Worm (Caenorhabditis elegans) whole organism, young adult: ENCODE data around the gene C50B6.9.
A peak's percentile ranks its signal among the peaks of the same experiment; 100 is the strongest.

ENCODE experiments used
- B0019.2 ChIP-seq: fragments of 200-800 bp; sonication (Bioruptor generic); conservative IDR thresholded peaks from 2 replicates; pipeline ENCODE4 v1.3.6; 2022; ENCODE audit warnings: missing genetic modification reagents, missing genetic modification characterization, missing compliant biosample characterization
- C06A6.2 ChIP-seq: fragments of 200-800 bp; sonication (Bioruptor generic); conservative IDR thresholded peaks from 2 replicates; pipeline ENCODE4 v1.3.6; 2022; ENCODE audit warnings: missing genetic modification characterization, missing compliant biosample characterization
- D2030.7 ChIP-seq: fragments of 200-800 bp; sonication (Bioruptor generic); IDR thresholded peaks from 2 replicates; pipeline ENCODE4 v1.3.6; 2022; ENCODE audit warnings: missing genetic modification reagents, missing genetic modification characterization, missing compliant biosample characterization
- F10E7.11 ChIP-seq: sonication (generic microtip); optimal IDR thresholded peaks from 2 replicates; lab custom pipeline; 2017; ENCODE audit warnings: mild to moderate bottlenecking, missing genetic modification characterization, moderate library complexity, missing compliant biosample characterization
- F23B12.7 ChIP-seq: sonication (generic microtip); optimal IDR thresholded peaks from 2 replicates; lab custom pipeline; 2017; ENCODE audit warnings: missing genetic modification characterization, mild to moderate bottlenecking, missing compliant biosample characterization, antibody characterized with exemption, moderate library complexity; ENCODE audit not compliant: insufficient read depth
- F37B4.10 ChIP-seq: fragments of 200-800 bp; sonication (Bioruptor generic); IDR thresholded peaks from 2 replicates; pipeline ENCODE4 v1.3.6; 2022; ENCODE audit warnings: missing genetic modification characterization, missing compliant biosample characterization
- F39B2.1 ChIP-seq: fragments of 200-800 bp; sonication (Bioruptor generic); IDR thresholded peaks from 2 replicates; pipeline ENCODE4 v1.3.6; 2022; ENCODE audit warnings: missing genetic modification reagents, missing genetic modification characterization, missing compliant biosample characterization
- F52B5.7 ChIP-seq: sonication (generic microtip); optimal IDR thresholded peaks from 2 replicates; lab custom pipeline; 2016; ENCODE audit warnings: mild to moderate bottlenecking, missing genetic modification characterization, missing compliant biosample characterization
- K11D2.4 ChIP-seq: fragments of 200-800 bp; sonication (Bioruptor generic); IDR thresholded peaks from 2 replicates; pipeline ENCODE4 v1.3.6; 2022; ENCODE audit warnings: missing genetic modification reagents, missing genetic modification characterization, missing compliant biosample characterization
- K12H6.12 ChIP-seq: fragments of 200-800 bp; sonication (Bioruptor generic); optimal IDR thresholded peaks from 2 replicates; lab custom pipeline; 2018; ENCODE audit warnings: mild to moderate bottlenecking, missing genetic modification characterization, missing compliant biosample characterization
- Y53F4B.3 ChIP-seq: fragments of 200-800 bp; sonication (Bioruptor generic); IDR thresholded peaks from 2 replicates; pipeline ENCODE4 v1.3.6; 2022; ENCODE audit warnings: missing genetic modification reagents, missing genetic modification characterization, missing compliant biosample characterization
- Y56A3A.18 ChIP-seq: fragments of 200-800 bp; sonication (Bioruptor generic); IDR thresholded peaks from 2 replicates; pipeline ENCODE4 v1.3.6; 2022; ENCODE audit warnings: missing genetic modification reagents, missing genetic modification characterization, missing compliant biosample characterization
- Y79H2A.3 ChIP-seq: fragments of 200-800 bp; sonication (Bioruptor generic); conservative IDR thresholded peaks from 2 replicates; pipeline ENCODE4 v1.3.6; 2022; ENCODE audit warnings: missing genetic modification reagents, missing genetic modification characterization, missing compliant biosample characterization
- akir-1 ChIP-seq: fragments of 200-800 bp; sonication (Bioruptor generic); optimal IDR thresholded peaks from 2 replicates; lab custom pipeline; 2018; ENCODE audit warnings: mild to moderate bottlenecking, missing genetic modification characterization, moderate library complexity, missing compliant biosample characterization
- ama-1 ChIP-seq, 3 experiments: fragments of 150-350 bp in 1 of 3; sonication (generic microtip) in 2 of 3; optimal IDR thresholded peaks; 2 replicates each; lab custom pipeline; 2014 to 2018; ENCODE audit warnings: missing biosample characterization in 2 of 3, missing genetic modification characterization in 2 of 3, missing genetic modification reagents in 2 of 3
- athp-1 ChIP-seq: sonication (generic microtip); optimal IDR thresholded peaks from 2 replicates; lab custom pipeline; 2017; ENCODE audit warnings: mild to moderate bottlenecking, missing genetic modification characterization, missing compliant biosample characterization
- bed-2 ChIP-seq: fragments of 200-800 bp; sonication (Bioruptor generic); IDR thresholded peaks from 2 replicates; pipeline ENCODE4 v1.3.6; 2022; ENCODE audit warnings: missing genetic modification reagents, missing genetic modification characterization, missing compliant biosample characterization
- cebp-2 ChIP-seq: fragments of 200-800 bp; sonication (Bioruptor generic); IDR thresholded peaks from 2 replicates; pipeline ENCODE4 v1.3.6; 2022; ENCODE audit warnings: missing genetic modification characterization, missing compliant biosample characterization
- ceh-40 ChIP-seq: fragments of 200-800 bp; sonication (Bioruptor generic); IDR thresholded peaks from 2 replicates; pipeline ENCODE4 v1.3.6; 2022; ENCODE audit warnings: missing genetic modification characterization, missing compliant biosample characterization
- chd-7 ChIP-seq: sonication (generic microtip); optimal IDR thresholded peaks from 2 replicates; lab custom pipeline; 2016; ENCODE audit warnings: mild to moderate bottlenecking, missing genetic modification characterization, moderate library complexity, missing compliant biosample characterization
- dpff-1 ChIP-seq: sonication (generic microtip); optimal IDR thresholded peaks from 2 replicates; lab custom pipeline; 2017; ENCODE audit warnings: mild to moderate bottlenecking, missing genetic modification characterization, missing compliant biosample characterization
- egl-18 ChIP-seq: fragments of 200-800 bp; sonication (Bioruptor generic); IDR thresholded peaks from 2 replicates; pipeline ENCODE4 v1.3.6; 2022; ENCODE audit warnings: missing genetic modification reagents, missing genetic modification characterization, missing compliant biosample characterization
- gei-17 ChIP-seq: fragments of 200-800 bp; sonication (Bioruptor generic); optimal IDR thresholded peaks from 2 replicates; lab custom pipeline; 2018; ENCODE audit warnings: mild to moderate bottlenecking, missing genetic modification characterization, missing compliant biosample characterization
- hmg-1.2 ChIP-seq: fragments of 200-800 bp; sonication (Bioruptor generic); IDR thresholded peaks from 2 replicates; pipeline ENCODE4 v1.3.6; 2022; ENCODE audit warnings: missing genetic modification reagents, missing genetic modification characterization, missing compliant biosample characterization
- hmg-20 ChIP-seq: fragments of 200-800 bp; sonication (Bioruptor generic); IDR thresholded peaks from 2 replicates; pipeline ENCODE4 v1.3.6; 2022; ENCODE audit warnings: missing genetic modification reagents, missing genetic modification characterization, missing compliant biosample characterization
- hrde-1 ChIP-seq: sonication (generic microtip); optimal IDR thresholded peaks from 2 replicates; lab custom pipeline; 2016; ENCODE audit warnings: missing genetic modification characterization, mild to moderate bottlenecking, missing compliant biosample characterization, moderate library complexity, missing genotype, missing genetic modification reagents, borderline replicate concordance
- hsf-1 ChIP-seq: fragments of 200-800 bp; sonication (Bioruptor generic); IDR thresholded peaks from 2 replicates; pipeline ENCODE4 v1.3.6; 2022; ENCODE audit warnings: missing genetic modification reagents, missing genetic modification characterization, missing compliant biosample characterization
- let-526 ChIP-seq: fragments of 200-800 bp; sonication (Bioruptor generic); IDR thresholded peaks from 2 replicates; pipeline ENCODE4 v1.3.6; 2022; ENCODE audit warnings: missing genetic modification reagents, missing genetic modification characterization, missing compliant biosample characterization
- lin-26 ChIP-seq: fragments of 200-800 bp; sonication (Bioruptor generic); IDR thresholded peaks from 2 replicates; pipeline ENCODE4 v1.3.6; 2022; ENCODE audit warnings: missing genetic modification reagents, missing genetic modification characterization, missing compliant biosample characterization
- lin-40 ChIP-seq: sonication (generic microtip); optimal IDR thresholded peaks from 2 replicates; lab custom pipeline; 2016; ENCODE audit warnings: missing genetic modification characterization, mild to moderate bottlenecking, missing compliant biosample characterization, missing genotype, missing genetic modification reagents
- lin-54 ChIP-seq: fragments of 200-800 bp; sonication (Bioruptor generic); optimal IDR thresholded peaks from 2 replicates; lab custom pipeline; 2018; ENCODE audit warnings: mild to moderate bottlenecking, missing genetic modification characterization, missing compliant biosample characterization
- lir-1 ChIP-seq: fragments of 200-800 bp; sonication (Bioruptor generic); conservative IDR thresholded peaks from 2 replicates; pipeline ENCODE4 v1.3.6; 2022; ENCODE audit warnings: missing genetic modification reagents, missing genetic modification characterization, missing compliant biosample characterization
- lsl-1 ChIP-seq: fragments of 200-800 bp; sonication (Bioruptor generic); optimal IDR thresholded peaks from 2 replicates; lab custom pipeline; 2018; ENCODE audit warnings: mild to moderate bottlenecking, missing genetic modification characterization, moderate library complexity, missing compliant biosample characterization
- madf-3 ChIP-seq: fragments of 200-800 bp; sonication (Bioruptor generic); IDR thresholded peaks from 2 replicates; pipeline ENCODE4 v1.3.6; 2022; ENCODE audit warnings: missing genetic modification reagents, missing genetic modification characterization, missing compliant biosample characterization
- madf-6 ChIP-seq: fragments of 200-800 bp; sonication (Bioruptor generic); IDR thresholded peaks from 2 replicates; pipeline ENCODE4 v1.3.6; 2022; ENCODE audit warnings: missing genetic modification reagents, missing genetic modification characterization, missing compliant biosample characterization
- madf-8 ChIP-seq: fragments of 200-800 bp; sonication (Bioruptor generic); conservative IDR thresholded peaks from 2 replicates; pipeline ENCODE4 v1.3.6; 2022; ENCODE audit warnings: missing genetic modification reagents, missing genetic modification characterization, missing compliant biosample characterization
- mes-4 ChIP-seq: sonication (generic microtip); optimal IDR thresholded peaks from 2 replicates; lab custom pipeline; 2016; ENCODE audit warnings: missing genotype, missing genetic modification characterization, missing compliant biosample characterization
- nfya-1 ChIP-seq: sonication (generic microtip); optimal IDR thresholded peaks from 2 replicates; lab custom pipeline; 2017; ENCODE audit warnings: antibody characterized with exemption, missing compliant biosample characterization, missing genetic modification characterization, borderline replicate concordance; ENCODE audit not compliant: insufficient read depth
- nhr-179 ChIP-seq: sonication (generic microtip); optimal IDR thresholded peaks from 2 replicates; lab custom pipeline; 2016; ENCODE audit warnings: mild to moderate bottlenecking, missing genetic modification characterization, missing compliant biosample characterization
- snpc-1.3 ChIP-seq: sonication (generic microtip); optimal IDR thresholded peaks from 2 replicates; lab custom pipeline; 2017; ENCODE audit warnings: missing genetic modification characterization, mild to moderate bottlenecking, missing compliant biosample characterization, antibody characterized with exemption, moderate library complexity, missing genotype, missing genetic modification reagents; ENCODE audit not compliant: insufficient read depth
- snpc-3.4 ChIP-seq: sonication (generic microtip); optimal IDR thresholded peaks from 2 replicates; lab custom pipeline; 2017; ENCODE audit warnings: missing genetic modification characterization, mild to moderate bottlenecking, missing compliant biosample characterization, antibody characterized with exemption, moderate library complexity, missing genotype, missing genetic modification reagents
- somi-1 ChIP-seq: fragments of 200-800 bp; sonication (Bioruptor generic); optimal IDR thresholded peaks from 2 replicates; lab custom pipeline; 2018; ENCODE audit warnings: mild to moderate bottlenecking, missing genetic modification characterization, missing compliant biosample characterization
- sptf-2 ChIP-seq: fragments of 200-800 bp; sonication (Bioruptor generic); optimal IDR thresholded peaks from 2 replicates; lab custom pipeline; 2018; ENCODE audit warnings: mild to moderate bottlenecking, missing genetic modification characterization, missing compliant biosample characterization
- unc-62 ChIP-seq: fragments of 150-350 bp; optimal IDR thresholded peaks from 2 replicates; lab custom pipeline; 2014; ENCODE audit warnings: missing biosample characterization, missing genetic modification reagents, missing genetic modification characterization
- ztf-22 ChIP-seq: fragments of 200-800 bp; sonication (Bioruptor generic); optimal IDR thresholded peaks from 2 replicates; lab custom pipeline; 2018; ENCODE audit warnings: mild to moderate bottlenecking, missing genetic modification characterization, moderate library complexity, missing compliant biosample characterization
- ztf-25 ChIP-seq: fragments of 200-800 bp; sonication (Bioruptor generic); IDR thresholded peaks from 2 replicates; pipeline ENCODE4 v1.3.6; 2022; ENCODE audit warnings: missing genetic modification reagents, missing genetic modification characterization, missing compliant biosample characterization
- ztf-26 ChIP-seq: sonication (generic microtip); optimal IDR thresholded peaks from 2 replicates; lab custom pipeline; 2017; ENCODE audit warnings: missing genetic modification characterization, missing compliant biosample characterization
- ztf-28 ChIP-seq: fragments of 200-800 bp; sonication (Bioruptor generic); IDR thresholded peaks from 2 replicates; pipeline ENCODE4 v1.3.6; 2022; ENCODE audit warnings: missing genetic modification reagents, missing genetic modification characterization, missing compliant biosample characterization
- ztf-6 ChIP-seq: fragments of 200-800 bp; sonication (Bioruptor generic); IDR thresholded peaks from 2 replicates; pipeline ENCODE4 v1.3.6; 2022; ENCODE audit warnings: missing genetic modification reagents, missing genetic modification characterization, missing compliant biosample characterization

Gene C50B6.9

ce11 chrV:13309806-13310205, 26.4 kb upstream of the C50B6.9 start (continued):
- TF ChIP-seq athp-1 (tag; lab: Kevin White, UChicago) = no peak
- TF ChIP-seq dpff-1 (tag; lab: Kevin White, UChicago) = no peak
- TF ChIP-seq F39B2.1 = no peak
- no peak for TF ChIP-seq ztf-6
- TF ChIP-seq lir-1 (GFP tag; lab: Robert Waterston, UW) = no peak
- TF ChIP-seq somi-1 (GFP tag; lab: Kevin White, UChicago) = no peak
- no peak for TF ChIP-seq ztf-26 (tag; lab: Kevin White, UChicago)
- TF ChIP-seq lin-40 (tag; lab: Kevin White, UChicago) = no peak
- TF ChIP-seq ztf-28 (GFP tag; lab: Robert Waterston, UW) = no peak
- no peak for TF ChIP-seq Y79H2A.3 (GFP tag; lab: Robert Waterston, UW)
- TF ChIP-seq gei-17 = no peak
- no peak for TF ChIP-seq nfya-1
- TF ChIP-seq lsl-1 (GFP tag; lab: Kevin White, UChicago) = peak; percentile 24
- TF ChIP-seq Y53F4B.3 (GFP tag; lab: Robert Waterston, UW) = no peak
- TF ChIP-seq ztf-22 (GFP tag; lab: Kevin White, UChicago) = no peak
- no peak for TF ChIP-seq nhr-179 (tag; lab: Kevin White, UChicago)
- TF ChIP-seq lin-26 (GFP tag; lab: Robert Waterston, UW) = no peak
- TF ChIP-seq lin-54 = peak; percentile 25
- TF ChIP-seq bed-2 (GFP tag; lab: Robert Waterston, UW) = no peak
- TF ChIP-seq ceh-40 (GFP tag; lab: Robert Waterston, UW) = no peak
- 0 out of 2 replicates have a peak, but pooled peaks have one; percentile 53 for TF ChIP-seq ztf-25
- TF ChIP-seq mes-4 = no peak
- no peak for TF ChIP-seq snpc-1.3
- no peak for TF ChIP-seq ama-1 (optimal IDR thresholded peaks at IDR 0.05; lab: Kevin White, UChicago)
- TF ChIP-seq ama-1 (GFP tag; optimal IDR thresholded peaks at IDR 0.05; lab: Kevin White, UChicago) = no peak
- TF ChIP-seq egl-18 (GFP tag; lab: Robert Waterston, UW) = no peak
- no peak for TF ChIP-seq hmg-20 (GFP tag; lab: Robert Waterston, UW)
- no peak for TF ChIP-seq chd-7 (tag; lab: Kevin White, UChicago)
- TF ChIP-seq K11D2.4 (GFP tag; lab: Robert Waterston, UW) = no peak
- TF ChIP-seq unc-62 (GFP tag; lab: Kevin White, UChicago) = no peak
- TF ChIP-seq cebp-2 = no peak
- TF ChIP-seq D2030.7 = peak; percentile 54; the same call in 1 of the 2 replicates
- peak; percentile 78 for TF ChIP-seq hrde-1 (tag; lab: Kevin White, UChicago)
- TF ChIP-seq F10E7.11 (tag; lab: Kevin White, UChicago) = no peak
- TF ChIP-seq B0019.2 = no peak
- no peak for TF ChIP-seq let-526 (GFP tag; lab: Robert Waterston, UW)
- TF ChIP-seq madf-3 = peak; percentile 63; the same call in 1 of the 2 replicates
- TF ChIP-seq F52B5.7 (tag; lab: Kevin White, UChicago) = peak; percentile 21
- no peak for TF ChIP-seq snpc-3.4
- TF ChIP-seq akir-1 (GFP tag; lab: Kevin White, UChicago) = no peak
- TF ChIP-seq sptf-2 (GFP tag; lab: Kevin White, UChicago) = no peak
- peak; percentile 68 for TF ChIP-seq hsf-1
- TF ChIP-seq C06A6.2 = no peak
- no peak for TF ChIP-seq K12H6.12 (tag; lab: Kevin White, UChicago)
- peak; percentile 75 for TF ChIP-seq madf-6
- no peak for TF ChIP-seq F23B12.7
- no peak for TF ChIP-seq madf-8 (GFP tag; lab: Robert Waterston, UW)
- TF ChIP-seq Y56A3A.18 (GFP tag; lab: Robert Waterston, UW) = no peak
- peak; percentile 36; the same call in 1 of the 2 replicates for TF ChIP-seq hmg-1.2 (GFP tag; lab: Robert Waterston, UW)
- no peak for TF ChIP-seq F37B4.10 (GFP tag; lab: Robert Waterston, UW)
